Fruit fly (Drosophila melanogaster): ENCODE measurements around the gene stwl.

DNA sequence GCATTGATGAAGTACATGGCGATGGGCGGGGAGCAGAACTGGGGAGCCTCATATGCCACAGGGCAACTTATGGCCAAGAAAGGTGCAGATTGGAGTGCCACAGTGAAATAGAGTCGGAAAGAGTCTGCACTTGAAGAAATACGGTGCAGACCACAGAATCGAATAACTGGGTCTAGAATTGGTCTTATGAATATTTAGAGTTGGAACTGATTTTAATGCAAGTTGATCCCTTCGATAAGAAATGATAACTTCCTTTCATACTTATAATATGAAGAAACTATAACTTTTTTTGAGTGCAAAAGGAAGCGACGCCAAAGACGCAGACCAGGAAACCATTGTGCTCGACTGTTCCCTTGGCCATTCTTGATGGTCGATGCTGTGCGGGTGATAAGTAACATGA lies 35.2 kb downstream of the stwl start:
- TF ChIP-seq Myc (optimal IDR thresholded peaks at IDR 0.05): no peak
- no peak for TF ChIP-seq insv (optimal IDR thresholded peaks at IDR 0.05)
- TF ChIP-seq ttk (optimal IDR thresholded peaks at IDR 0.05): no peak
- TF ChIP-seq h (optimal IDR thresholded peaks at IDR 0.05): no peak
- TF ChIP-seq Sin3A (optimal IDR thresholded peaks at IDR 0.05): no peak
- TF ChIP-seq psq (optimal IDR thresholded peaks at IDR 0.05): no peak
